Fruit fly (Drosophila melanogaster) whole organism, adult: ENCODE measurements around the gene tra.

Experiments used
- CG11617 ChIP-seq: fragments of 200-800 bp; sonication (Bioruptor generic); optimal IDR thresholded peaks from 2 replicates; lab custom pipeline; 2017; ENCODE audit warnings: mild to moderate bottlenecking, missing biosample characterization, missing genetic modification reagents, missing genetic modification characterization
- CG14711 ChIP-seq: fragments of 200-800 bp; sonication (Bioruptor generic); optimal IDR thresholded peaks from 2 replicates; lab custom pipeline; 2018; ENCODE audit warnings: missing biosample characterization, mild to moderate bottlenecking, missing genetic modification characterization, moderate library complexity
- Crg-1 ChIP-seq: fragments of 200-800 bp; sonication (Bioruptor generic); optimal IDR thresholded peaks from 2 replicates; lab custom pipeline; 2016; ENCODE audit warnings: missing biosample characterization, missing genetic modification characterization
- Hr96 ChIP-seq: fragments of 200-800 bp; sonication (Bioruptor generic); optimal IDR thresholded peaks from 2 replicates; lab custom pipeline; 2016; ENCODE audit warnings: missing biosample characterization, missing genetic modification characterization
- cnc ChIP-seq, 2 experiments: fragments of >200 bp; optimal IDR thresholded peaks; 2 replicates each; lab custom pipeline; 2017
- kay ChIP-seq: fragments of 200-800 bp; sonication (Bioruptor generic); peaks from one replicate; lab custom pipeline; 2016; ENCODE audit warnings: missing biosample characterization, missing genetic modification characterization, borderline replicate concordance
- tj ChIP-seq: fragments of 200-800 bp; sonication (Bioruptor generic); optimal IDR thresholded peaks from 3 replicates; lab custom pipeline; 2017; ENCODE audit warnings: missing biosample characterization, mild to moderate bottlenecking, missing genetic modification characterization, moderate library complexity

DNA sequence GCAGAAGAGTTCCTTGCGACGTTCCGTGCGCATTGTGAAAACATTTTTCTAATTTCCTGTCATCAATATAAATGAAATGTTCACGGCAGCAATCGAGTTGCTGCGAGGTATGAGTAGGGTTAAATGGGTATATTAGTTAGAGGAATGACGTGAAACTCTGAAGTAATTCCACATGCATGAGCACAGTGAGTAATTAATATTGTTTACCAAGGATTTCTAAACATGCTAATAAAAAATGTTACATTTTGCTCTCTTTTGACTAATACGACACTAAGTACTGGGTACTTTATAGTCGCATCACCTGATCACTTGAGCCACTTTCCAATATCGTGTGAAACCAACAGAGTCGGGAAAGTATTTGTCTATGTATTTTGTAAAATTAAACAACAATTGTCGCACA, 46.6 kb downstream of the tra start:
- no peak for TF ChIP-seq cnc (optimal IDR thresholded peaks at IDR 0.05; lab: Kevin White, UChicago)
- TF ChIP-seq kay (GFP tag; lab: Kevin White, UChicago), result no peak
- no peak for TF ChIP-seq CG11617 (GFP tag; lab: Kevin White, UChicago)
- no peak for TF ChIP-seq Hr96 (GFP tag; lab: Kevin White, UChicago)
- no peak for TF ChIP-seq Crg-1 (GFP tag; lab: Kevin White, UChicago)
- TF ChIP-seq CG14711 (tag; lab: Kevin White, UChicago), result no peak
- no peak for TF ChIP-seq tj (GFP tag; lab: Kevin White, UChicago)
